Fruit fly (Drosophila melanogaster) whole organism, embryonic: ENCODE data around the gene CG1965.

ENCODE experiments used
- Adf1 ChIP-seq: fragments of 200-800 bp; sonication (Bioruptor generic); IDR thresholded peaks from 2 replicates; pipeline ENCODE4 v1.3.6; 2022; ENCODE audit warnings: missing biosample characterization, missing genetic modification characterization
- Antp ChIP-seq: fragments of 200-800 bp; sonication (Bioruptor generic); optimal IDR thresholded peaks from 3 replicates; lab custom pipeline; 2016; ENCODE audit warnings: missing biosample characterization, missing genetic modification characterization
- Bgb ChIP-seq: fragments of 200-800 bp; sonication (Bioruptor generic); IDR thresholded peaks from 2 replicates; pipeline ENCODE4 v1.3.6; 2022; ENCODE audit warnings: missing biosample characterization, missing genetic modification characterization; ENCODE audit not compliant: partially characterized antibody
- CG10366 ChIP-seq: fragments of 200-800 bp; sonication (Bioruptor generic); IDR thresholded peaks from 2 replicates; pipeline ENCODE4 v1.3.6; 2022; ENCODE audit warnings: missing biosample characterization, missing genetic modification characterization
- CG10431 ChIP-seq: fragments of 200-800 bp; sonication (Bioruptor generic); optimal IDR thresholded peaks from 3 replicates; lab custom pipeline; 2018; ENCODE audit warnings: missing biosample characterization, mild to moderate bottlenecking, missing genetic modification characterization
- CG10959 ChIP-seq: fragments of 200-800 bp; sonication (Bioruptor generic); IDR thresholded peaks from 2 replicates; pipeline ENCODE4 v1.3.6; 2022; ENCODE audit warnings: missing biosample characterization, missing genetic modification characterization
- CG11560 ChIP-seq: fragments of 200-800 bp; sonication (Bioruptor generic); IDR thresholded peaks from 3 replicates; pipeline ENCODE4 v1.3.6; 2022; ENCODE audit warnings: missing biosample characterization, missing genetic modification characterization
- CG11696 ChIP-seq: fragments of 200-800 bp; sonication (Bioruptor generic); IDR thresholded peaks from 2 replicates; pipeline ENCODE4 v1.3.6; 2022; ENCODE audit warnings: missing biosample characterization, missing genetic modification characterization
- CG12659 ChIP-seq: fragments of 200-800 bp; sonication (Bioruptor generic); optimal IDR thresholded peaks from 3 replicates; lab custom pipeline; 2017; ENCODE audit warnings: mild to moderate bottlenecking, missing biosample characterization, missing genetic modification reagents, missing genetic modification characterization
- CG12942 ChIP-seq: fragments of 200-800 bp; sonication (Bioruptor generic); optimal IDR thresholded peaks from 3 replicates; lab custom pipeline; 2016; ENCODE audit warnings: missing biosample characterization, missing genetic modification characterization
- CG15011 ChIP-seq: fragments of 200-800 bp; sonication (Bioruptor generic); optimal IDR thresholded peaks from 3 replicates; lab custom pipeline; 2018; ENCODE audit warnings: missing biosample characterization, mild to moderate bottlenecking, missing genetic modification characterization
- CG15601 ChIP-seq: fragments of 200-800 bp; sonication (Bioruptor generic); optimal IDR thresholded peaks from 3 replicates; lab custom pipeline; 2019; ENCODE audit warnings: missing biosample characterization, mild to moderate bottlenecking, missing genetic modification characterization, moderate library complexity
- CG17612 ChIP-seq: fragments of 200-800 bp; sonication (Bioruptor generic); IDR thresholded peaks from 2 replicates; pipeline ENCODE4 v1.3.6; 2022; ENCODE audit warnings: missing biosample characterization, missing genetic modification characterization
- CG18599 ChIP-seq: fragments of 200-800 bp; sonication (Bioruptor generic); optimal IDR thresholded peaks from 3 replicates; lab custom pipeline; 2017; ENCODE audit warnings: missing biosample characterization, missing genetic modification characterization, mild to moderate bottlenecking, moderate library complexity, missing genetic modification reagents
- CG2129 ChIP-seq: fragments of 200-800 bp; sonication (Bioruptor generic); IDR thresholded peaks from 2 replicates; pipeline ENCODE4 v1.3.6; 2022; ENCODE audit warnings: missing biosample characterization, missing genetic modification characterization; ENCODE audit not compliant: partially characterized antibody
- CG6683 ChIP-seq: fragments of 200-800 bp; sonication (Bioruptor generic); optimal IDR thresholded peaks from 2 replicates; lab custom pipeline; 2017; ENCODE audit warnings: missing biosample characterization, mild to moderate bottlenecking, missing genetic modification characterization, missing genetic modification reagents
- CG7271 ChIP-seq: fragments of 200-800 bp; sonication (Bioruptor generic); optimal IDR thresholded peaks from 2 replicates; lab custom pipeline; 2018; ENCODE audit warnings: missing biosample characterization, mild to moderate bottlenecking, missing genetic modification characterization, moderate library complexity
- CG7357 ChIP-seq: fragments of 200-800 bp; sonication (Bioruptor generic); IDR thresholded peaks from 3 replicates; pipeline ENCODE4 v1.3.6; 2022; ENCODE audit warnings: missing biosample characterization, missing genetic modification characterization
- CG7556 ChIP-seq: fragments of 200-800 bp; sonication (Bioruptor generic); optimal IDR thresholded peaks from 2 replicates; lab custom pipeline; 2017; ENCODE audit warnings: missing biosample characterization, mild to moderate bottlenecking, missing genetic modification characterization
- CG8089 ChIP-seq: fragments of 200-800 bp; sonication (Bioruptor generic); optimal IDR thresholded peaks from 3 replicates; lab custom pipeline; 2016; ENCODE audit warnings: missing biosample characterization, missing genetic modification characterization
- CG8388 ChIP-seq: fragments of 200-800 bp; sonication (Bioruptor generic); optimal IDR thresholded peaks from 2 replicates; lab custom pipeline; 2019; ENCODE audit warnings: missing biosample characterization, mild to moderate bottlenecking, missing genetic modification characterization, moderate library complexity
- Dad ChIP-seq: fragments of 200-800 bp; sonication (Bioruptor generic); optimal IDR thresholded peaks from 3 replicates; lab custom pipeline; 2016; ENCODE audit warnings: missing biosample characterization, missing genetic modification characterization
- Dfd ChIP-seq, 2 experiments: fragments of >200 bp; optimal IDR thresholded peaks; 2 replicates each; lab custom pipeline; 2017; ENCODE audit warnings: missing biosample characterization in 2 of 2, missing genetic modification characterization in 2 of 2
- Dll ChIP-seq: fragments of 200-800 bp; sonication (Bioruptor generic); IDR thresholded peaks from 4 replicates; pipeline ENCODE4 v1.3.6; 2022; ENCODE audit warnings: missing biosample characterization, missing genetic modification characterization; ENCODE audit not compliant: partially characterized antibody
- Dref ChIP-seq: fragments of 200-800 bp; sonication (Bioruptor generic); IDR thresholded peaks from 2 replicates; pipeline ENCODE4 v1.3.6; 2022; ENCODE audit warnings: missing biosample characterization, missing genetic modification characterization
- Ets65A ChIP-seq: fragments of 200-800 bp; sonication (Bioruptor generic); peaks from one replicate; lab custom pipeline; 2016; ENCODE audit warnings: missing biosample characterization, missing genetic modification characterization
- HLH54F ChIP-seq: fragments of 200-800 bp; sonication (Bioruptor generic); optimal IDR thresholded peaks from 3 replicates; lab custom pipeline; 2016; ENCODE audit warnings: missing biosample characterization, missing genetic modification characterization
- HLHmδ ChIP-seq: fragments of 200-800 bp; sonication (Bioruptor generic); optimal IDR thresholded peaks from 2 replicates; lab custom pipeline; 2018; ENCODE audit warnings: missing biosample characterization, mild to moderate bottlenecking, missing genetic modification characterization, moderate library complexity
- Lim3 ChIP-seq: fragments of 200-800 bp; sonication (Bioruptor generic); IDR thresholded peaks from 2 replicates; pipeline ENCODE4 v1.3.6; 2022; ENCODE audit warnings: missing biosample characterization, missing genetic modification characterization
- Lpt ChIP-seq: fragments of >200 bp; optimal IDR thresholded peaks from 2 replicates; lab custom pipeline; 2018; ENCODE audit warnings: missing biosample characterization, missing genetic modification characterization
- Max ChIP-seq: fragments of 200-800 bp; sonication (Bioruptor generic); optimal IDR thresholded peaks from 2 replicates; lab custom pipeline; 2016; ENCODE audit warnings: missing biosample characterization, mild to moderate bottlenecking, missing genetic modification characterization
- Med ChIP-seq: fragments of 200-800 bp; sonication (Bioruptor generic); peaks from one replicate; lab custom pipeline; 2016; ENCODE audit warnings: missing biosample characterization, missing genetic modification characterization, mild to moderate bottlenecking, inconsistent platforms, moderate library complexity
- Myb ChIP-seq: fragments of 200-800 bp; sonication (Bioruptor generic); optimal IDR thresholded peaks from 2 replicates; lab custom pipeline; 2016; ENCODE audit warnings: missing biosample characterization, missing genetic modification characterization
- NC2β ChIP-seq: fragments of 200-800 bp; sonication (Bioruptor generic); optimal IDR thresholded peaks from 2 replicates; lab custom pipeline; 2016; ENCODE audit warnings: missing biosample characterization, missing genetic modification characterization
- PHDP ChIP-seq: fragments of 200-800 bp; sonication (Bioruptor generic); optimal IDR thresholded peaks from 3 replicates; lab custom pipeline; 2018; ENCODE audit warnings: missing biosample characterization, mild to moderate bottlenecking, missing genetic modification characterization, moderate library complexity
- Sin3A ChIP-seq: fragments of >200 bp; optimal IDR thresholded peaks from 2 replicates; lab custom pipeline; 2018
- ap ChIP-seq: fragments of 200-800 bp; sonication (Bioruptor generic); IDR thresholded peaks from 2 replicates; pipeline ENCODE4 v1.3.6; 2022; ENCODE audit warnings: missing biosample characterization, missing genetic modification characterization
- bcd ChIP-seq: fragments of 200-800 bp; sonication (Bioruptor generic); optimal IDR thresholded peaks from 2 replicates; lab custom pipeline; 2017; ENCODE audit warnings: missing biosample characterization, mild to moderate bottlenecking, missing genetic modification characterization
- chif ChIP-seq, 2 experiments: fragments of 200-800 bp; sonication (Bioruptor generic); optimal IDR thresholded peaks; 3 replicates each; lab custom pipeline; 2016; ENCODE audit warnings: missing biosample characterization in 2 of 2, missing genetic modification characterization in 2 of 2
- dm ChIP-seq: fragments of 200-800 bp; sonication (Bioruptor generic); optimal IDR thresholded peaks from 3 replicates; lab custom pipeline; 2016; ENCODE audit warnings: missing biosample characterization, missing genetic modification characterization
- dmrt11E ChIP-seq: fragments of 200-800 bp; sonication (Bioruptor generic); optimal IDR thresholded peaks from 3 replicates; lab custom pipeline; 2018; ENCODE audit warnings: missing biosample characterization, mild to moderate bottlenecking, missing genetic modification characterization, moderate library complexity
- eyg ChIP-seq: fragments of 200-800 bp; sonication (Bioruptor generic); optimal IDR thresholded peaks from 3 replicates; lab custom pipeline; 2016; ENCODE audit warnings: missing biosample characterization, missing genetic modification characterization
- klu ChIP-seq: fragments of 200-800 bp; sonication (Bioruptor generic); IDR thresholded peaks from 2 replicates; pipeline ENCODE4 v1.3.6; 2022; ENCODE audit warnings: missing biosample characterization, missing genetic modification characterization
- nom ChIP-seq: fragments of 200-800 bp; sonication (Bioruptor generic); optimal IDR thresholded peaks from 2 replicates; lab custom pipeline; 2017; ENCODE audit warnings: missing biosample characterization, missing genetic modification characterization, mild to moderate bottlenecking, moderate library complexity, missing genetic modification reagents
- onecut ChIP-seq: fragments of 200-800 bp; sonication (Bioruptor generic); IDR thresholded peaks from 2 replicates; pipeline ENCODE4 v1.3.6; 2022; ENCODE audit warnings: missing biosample characterization, missing genetic modification characterization
- pho ChIP-seq: fragments of 200-800 bp; sonication (Bioruptor generic); optimal IDR thresholded peaks from 2 replicates; lab custom pipeline; 2016; ENCODE audit warnings: missing biosample characterization, missing genetic modification characterization
- rib ChIP-seq: fragments of 200-800 bp; sonication (Bioruptor generic); IDR thresholded peaks from 2 replicates; pipeline ENCODE4 v1.3.6; 2022; ENCODE audit warnings: missing biosample characterization, missing genetic modification characterization
- salm ChIP-seq: fragments of 200-800 bp; sonication (Bioruptor generic); optimal IDR thresholded peaks from 2 replicates; lab custom pipeline; 2018; ENCODE audit warnings: missing biosample characterization, mild to moderate bottlenecking, missing genetic modification characterization
- schlank ChIP-seq: fragments of 200-800 bp; sonication (Bioruptor generic); optimal IDR thresholded peaks from 2 replicates; lab custom pipeline; 2018; ENCODE audit warnings: missing biosample characterization, mild to moderate bottlenecking, missing genetic modification characterization
- scrt ChIP-seq: fragments of 200-800 bp; sonication (Bioruptor generic); optimal IDR thresholded peaks from 2 replicates; lab custom pipeline; 2018; ENCODE audit warnings: missing biosample characterization, mild to moderate bottlenecking, missing genetic modification characterization, moderate library complexity
- slbo ChIP-seq: fragments of 200-800 bp; sonication (Bioruptor generic); IDR thresholded peaks from 2 replicates; pipeline ENCODE4 v1.3.6; 2022; ENCODE audit warnings: missing biosample characterization, missing genetic modification characterization
- sob ChIP-seq: fragments of 200-800 bp; sonication (Bioruptor generic); IDR thresholded peaks from 2 replicates; pipeline ENCODE4 v1.3.6; 2022; ENCODE audit warnings: missing biosample characterization, missing genetic modification characterization

CG1965 gene

dm6 chr3R:7075712-7076183, 8.5 kb downstream of the CG1965 start (continued):
- TF ChIP-seq rib (GFP tag; lab: Robert Waterston, UW) (no peak), CG11696 (GFP tag; lab: Robert Waterston, UW) (no peak), CG15601 (tag; lab: Kevin White, UChicago) (peak; percentile 76), Dfd (GFP tag; optimal IDR thresholded peaks at IDR 0.05; lab: Kevin White, UChicago) (no peak), klu (GFP tag; lab: Robert Waterston, UW) (no peak), CG12942 (GFP tag; lab: Kevin White, UChicago) (peak; percentile 77), Lpt (GFP tag; lab: Kevin White, UChicago) (no peak), CG7556 (GFP tag; lab: Kevin White, UChicago) (peak; percentile 87), eyg (GFP tag; lab: Kevin White, UChicago) (peak; percentile 75), CG11560 (tag; lab: Robert Waterston, UW) (no peak), Max (GFP tag; lab: Kevin White, UChicago) (peak; percentile 86), schlank (tag; lab: Kevin White, UChicago) (peak; percentile 64), Myb (peak; percentile 68), onecut (GFP tag; lab: Robert Waterston, UW) (peak; percentile 84), CG8089 (GFP tag; lab: Kevin White, UChicago) (peak; percentile 87), CG10431 (GFP tag; lab: Kevin White, UChicago) (peak; percentile 20), chif (GFP tag; optimal IDR thresholded peaks at IDR 0.05; lab: Kevin White, UChicago) (peak; percentile 87 to 90), CG8388 (GFP tag; lab: Kevin White, UChicago) (peak; percentile 84), Med (peak; percentile 99), Dref (GFP tag; lab: Robert Waterston, UW) (no peak), CG2129 (no peak), dmrt11E (peak; percentile 82), CG10366 (GFP tag; lab: Robert Waterston, UW) (no peak), CG15011 (peak; percentile 86), Ets65A (GFP tag; lab: Kevin White, UChicago) (peak; percentile 99), Dll (GFP tag; lab: Robert Waterston, UW) (no peak), Bgb (GFP tag; lab: Robert Waterston, UW) (no peak), salm (peak; percentile 63), Lim3 (no peak), HLHmδ (no peak), dm (peak; percentile 82), PHDP (peak; percentile 90), ap (GFP tag; lab: Robert Waterston, UW) (no peak), nom (GFP tag; lab: Kevin White, UChicago) (peak; percentile 83), CG12659 (GFP tag; lab: Kevin White, UChicago) (peak; percentile 84), CG7271 (peak; percentile 66), CG7357 (GFP tag; lab: Robert Waterston, UW) (peak; percentile 59; the same call in 2 of the 3 replicates), CG18599 (GFP tag; lab: Kevin White, UChicago) (peak; percentile 97), bcd (peak; percentile 87), NC2β (GFP tag; lab: Kevin White, UChicago) (peak; percentile 86), pho (GFP tag; lab: Kevin White, UChicago) (peak; percentile 89), slbo (GFP tag; lab: Robert Waterston, UW) (no peak), Antp (GFP tag; lab: Kevin White, UChicago) (peak; percentile 84), CG10959 (no peak), Dad (peak; percentile 86), Sin3A (no peak), Adf1 (GFP tag; lab: Robert Waterston, UW) (no peak), HLH54F (peak; percentile 89), scrt (GFP tag; lab: Kevin White, UChicago) (peak; percentile 83), CG17612 (GFP tag; lab: Robert Waterston, UW) (no peak), CG6683 (peak; percentile 85), sob (GFP tag; lab: Robert Waterston, UW) (no peak)
